Worm (Caenorhabditis elegans) whole organism, young adult: ENCODE measurements around the gene AH9.4.

Experiments
- F10E7.11 ChIP-seq: sonication (generic microtip); optimal IDR thresholded peaks from 2 replicates; lab custom pipeline; 2017; ENCODE audit warnings: mild to moderate bottlenecking, missing genetic modification characterization, moderate library complexity, missing compliant biosample characterization
- F37B4.10 ChIP-seq: fragments of 200-800 bp; sonication (Bioruptor generic); IDR thresholded peaks from 2 replicates; pipeline ENCODE4 v1.3.6; 2022; ENCODE audit warnings: missing genetic modification characterization, missing compliant biosample characterization
- F39B2.1 ChIP-seq: fragments of 200-800 bp; sonication (Bioruptor generic); IDR thresholded peaks from 2 replicates; pipeline ENCODE4 v1.3.6; 2022; ENCODE audit warnings: missing genetic modification reagents, missing genetic modification characterization, missing compliant biosample characterization
- F57C9.4 ChIP-seq: sonication (generic microtip); optimal IDR thresholded peaks from 2 replicates; lab custom pipeline; 2017; ENCODE audit warnings: mild to moderate bottlenecking, missing genetic modification characterization, missing compliant biosample characterization
- K12H6.12 ChIP-seq: fragments of 200-800 bp; sonication (Bioruptor generic); optimal IDR thresholded peaks from 2 replicates; lab custom pipeline; 2018; ENCODE audit warnings: mild to moderate bottlenecking, missing genetic modification characterization, missing compliant biosample characterization
- T26A5.8 ChIP-seq: sonication (generic microtip); optimal IDR thresholded peaks from 2 replicates; lab custom pipeline; 2016; ENCODE audit warnings: missing genetic modification characterization, missing compliant biosample characterization
- Y56A3A.18 ChIP-seq: fragments of 200-800 bp; sonication (Bioruptor generic); IDR thresholded peaks from 2 replicates; pipeline ENCODE4 v1.3.6; 2022; ENCODE audit warnings: missing genetic modification reagents, missing genetic modification characterization, missing compliant biosample characterization
- akir-1 ChIP-seq: fragments of 200-800 bp; sonication (Bioruptor generic); optimal IDR thresholded peaks from 2 replicates; lab custom pipeline; 2018; ENCODE audit warnings: mild to moderate bottlenecking, missing genetic modification characterization, moderate library complexity, missing compliant biosample characterization
- aptf-2 ChIP-seq: fragments of 200-800 bp; sonication (Bioruptor generic); conservative IDR thresholded peaks from 2 replicates; pipeline ENCODE4 v1.3.6; 2022; ENCODE audit warnings: missing genetic modification reagents, missing genetic modification characterization, missing compliant biosample characterization
- aptf-3 ChIP-seq: fragments of 200-800 bp; sonication (Bioruptor generic); IDR thresholded peaks from 2 replicates; pipeline ENCODE4 v1.3.6; 2022; ENCODE audit warnings: missing genetic modification characterization, missing compliant biosample characterization
- atf-7 ChIP-seq: sonication (generic microtip); optimal IDR thresholded peaks from 2 replicates; lab custom pipeline; 2017; ENCODE audit warnings: mild to moderate bottlenecking, missing genetic modification characterization, missing compliant biosample characterization
- cebp-1 ChIP-seq, 2 experiments: fragments of 200-800 bp in 1 of 2; sonication (Bioruptor generic) in 1 of 2; sonication (generic microtip) in 1 of 2; IDR thresholded peaks in 1 of 2; optimal IDR thresholded peaks in 1 of 2; 2 replicates each; pipeline versions ENCODE4 v1.3.6 to Lab custom; 2017 to 2022; ENCODE audit warnings: missing compliant biosample characterization in 2 of 2, missing genetic modification characterization in 2 of 2, mild to moderate bottlenecking in 1 of 2, missing genetic modification reagents in 1 of 2, moderate library complexity in 1 of 2
- ceh-100 ChIP-seq: fragments of 200-800 bp; sonication (Bioruptor generic); IDR thresholded peaks from 2 replicates; pipeline ENCODE4 v1.3.6; 2022; ENCODE audit warnings: missing genetic modification reagents, missing genetic modification characterization, missing compliant biosample characterization
- ceh-58 ChIP-seq: fragments of 200-800 bp; sonication (Bioruptor generic); IDR thresholded peaks from 2 replicates; pipeline ENCODE4 v1.3.6; 2022; ENCODE audit warnings: missing genetic modification characterization, missing compliant biosample characterization
- ceh-79 ChIP-seq: sonication (generic microtip); optimal IDR thresholded peaks from 2 replicates; lab custom pipeline; 2017; ENCODE audit warnings: mild to moderate bottlenecking, missing genetic modification characterization, missing compliant biosample characterization
- dpl-1 ChIP-seq: fragments of 150-350 bp; optimal IDR thresholded peaks from 2 replicates; lab custom pipeline; 2014; ENCODE audit warnings: missing biosample characterization, missing genetic modification reagents, missing genetic modification characterization
- egl-44 ChIP-seq: fragments of 200-800 bp; sonication (Bioruptor generic); IDR thresholded peaks from 2 replicates; pipeline ENCODE4 v1.3.6; 2022; ENCODE audit warnings: missing genetic modification reagents, missing genetic modification characterization, missing compliant biosample characterization
- ets-4 ChIP-seq: fragments of 200-800 bp; sonication (Bioruptor generic); optimal IDR thresholded peaks from 2 replicates; lab custom pipeline; 2018; ENCODE audit warnings: mild to moderate bottlenecking, missing genetic modification characterization, missing compliant biosample characterization
- hmg-1.2 ChIP-seq: fragments of 200-800 bp; sonication (Bioruptor generic); IDR thresholded peaks from 2 replicates; pipeline ENCODE4 v1.3.6; 2022; ENCODE audit warnings: missing genetic modification reagents, missing genetic modification characterization, missing compliant biosample characterization
- hsf-1 ChIP-seq: fragments of 200-800 bp; sonication (Bioruptor generic); IDR thresholded peaks from 2 replicates; pipeline ENCODE4 v1.3.6; 2022; ENCODE audit warnings: missing genetic modification reagents, missing genetic modification characterization, missing compliant biosample characterization
- lin-26 ChIP-seq: fragments of 200-800 bp; sonication (Bioruptor generic); IDR thresholded peaks from 2 replicates; pipeline ENCODE4 v1.3.6; 2022; ENCODE audit warnings: missing genetic modification reagents, missing genetic modification characterization, missing compliant biosample characterization
- lin-35 ChIP-seq, 3 experiments: fragments of 150-350 bp in 2 of 3; sonication (generic microtip) in 1 of 3; optimal IDR thresholded peaks; 2 replicates each; lab custom pipeline; 2014 to 2018; ENCODE audit warnings: missing biosample characterization in 3 of 3, missing genetic modification characterization in 3 of 3, missing genetic modification reagents in 3 of 3
- lir-1 ChIP-seq: fragments of 200-800 bp; sonication (Bioruptor generic); conservative IDR thresholded peaks from 2 replicates; pipeline ENCODE4 v1.3.6; 2022; ENCODE audit warnings: missing genetic modification reagents, missing genetic modification characterization, missing compliant biosample characterization
- lsl-1 ChIP-seq: fragments of 200-800 bp; sonication (Bioruptor generic); optimal IDR thresholded peaks from 2 replicates; lab custom pipeline; 2018; ENCODE audit warnings: mild to moderate bottlenecking, missing genetic modification characterization, moderate library complexity, missing compliant biosample characterization
- lsy-27 ChIP-seq: sonication (generic microtip); optimal IDR thresholded peaks from 2 replicates; lab custom pipeline; 2017; ENCODE audit warnings: missing genetic modification characterization, mild to moderate bottlenecking, missing compliant biosample characterization, antibody characterized with exemption, missing genotype, borderline replicate concordance; ENCODE audit not compliant: insufficient read depth
- mel-28 ChIP-seq: sonication (generic microtip); optimal IDR thresholded peaks from 2 replicates; lab custom pipeline; 2016; ENCODE audit warnings: borderline replicate concordance, mild to moderate bottlenecking, missing genetic modification characterization, missing compliant biosample characterization
- mes-4 ChIP-seq: sonication (generic microtip); optimal IDR thresholded peaks from 2 replicates; lab custom pipeline; 2016; ENCODE audit warnings: missing genotype, missing genetic modification characterization, missing compliant biosample characterization
- nhr-179 ChIP-seq: sonication (generic microtip); optimal IDR thresholded peaks from 2 replicates; lab custom pipeline; 2016; ENCODE audit warnings: mild to moderate bottlenecking, missing genetic modification characterization, missing compliant biosample characterization
- nhr-27 ChIP-seq: fragments of 200-800 bp; sonication (Bioruptor generic); optimal IDR thresholded peaks from 2 replicates; lab custom pipeline; 2018; ENCODE audit warnings: mild to moderate bottlenecking, missing genetic modification characterization, moderate library complexity, missing compliant biosample characterization
- pbrm-1 ChIP-seq: fragments of 200-800 bp; sonication (Bioruptor generic); IDR thresholded peaks from 2 replicates; pipeline ENCODE4 v1.3.6; 2022; ENCODE audit warnings: missing genetic modification reagents, missing genetic modification characterization, missing compliant biosample characterization
- rec-8 ChIP-seq, 2 experiments: sonication (generic microtip); optimal IDR thresholded peaks; 2 replicates each; lab custom pipeline; 2016; ENCODE audit warnings: mild to moderate bottlenecking in 2 of 2, missing genetic modification characterization in 2 of 2, missing genetic modification reagents in 2 of 2, missing genotype in 2 of 2, missing biosample characterization in 1 of 2, missing compliant biosample characterization in 1 of 2, moderate library complexity in 1 of 2
- rpc-1 ChIP-seq, 2 experiments: fragments of 150-350 bp in 1 of 2; sonication (generic microtip) in 1 of 2; optimal IDR thresholded peaks; 2 replicates each; lab custom pipeline; 2014 to 2018; ENCODE audit warnings: missing biosample characterization in 1 of 2, missing genetic modification characterization in 1 of 2, missing genetic modification reagents in 1 of 2, missing genotype in 1 of 2
- snpc-1.1 ChIP-seq: sonication (generic microtip); optimal IDR thresholded peaks from 2 replicates; lab custom pipeline; 2017; ENCODE audit warnings: missing genetic modification characterization, mild to moderate bottlenecking, missing compliant biosample characterization, antibody characterized with exemption, moderate library complexity, missing genotype, missing genetic modification reagents; ENCODE audit not compliant: insufficient read depth
- somi-1 ChIP-seq: fragments of 200-800 bp; sonication (Bioruptor generic); optimal IDR thresholded peaks from 2 replicates; lab custom pipeline; 2018; ENCODE audit warnings: mild to moderate bottlenecking, missing genetic modification characterization, missing compliant biosample characterization
- sptf-2 ChIP-seq: fragments of 200-800 bp; sonication (Bioruptor generic); optimal IDR thresholded peaks from 2 replicates; lab custom pipeline; 2018; ENCODE audit warnings: mild to moderate bottlenecking, missing genetic modification characterization, missing compliant biosample characterization
- tbp1 ChIP-seq: fragments of 200-800 bp; sonication (Bioruptor generic); optimal IDR thresholded peaks from 2 replicates; lab custom pipeline; 2018; ENCODE audit warnings: mild to moderate bottlenecking, missing genetic modification characterization, missing compliant biosample characterization
- zfh-2 ChIP-seq: fragments of 200-800 bp; sonication (Bioruptor generic); conservative IDR thresholded peaks from 2 replicates; pipeline ENCODE4 v1.3.6; 2022; ENCODE audit warnings: missing genetic modification reagents, missing genetic modification characterization, missing compliant biosample characterization
- ztf-28 ChIP-seq: fragments of 200-800 bp; sonication (Bioruptor generic); IDR thresholded peaks from 2 replicates; pipeline ENCODE4 v1.3.6; 2022; ENCODE audit warnings: missing genetic modification reagents, missing genetic modification characterization, missing compliant biosample characterization

The AH9.4 gene

ce11 chrX:2317480-2317879, 43.3 kb upstream of the AH9.4 start:
- TF ChIP-seq sptf-2 (no peak), akir-1 (no peak), cebp-1 (GFP tag; IDR thresholded peaks at IDR 0.05; lab: Robert Waterston, UW) (no peak), cebp-1 (tag; optimal IDR thresholded peaks at IDR 0.05; lab: Kevin White, UChicago) (peak; percentile 64), F37B4.10 (GFP tag; lab: Robert Waterston, UW) (no peak), aptf-2 (GFP tag; lab: Robert Waterston, UW) (no peak)

ce11 chrX:2316859-2317258, 42.7 kb upstream of the AH9.4 start:
- no peak for TF ChIP-seq somi-1
- no peak for TF ChIP-seq egl-44 (GFP tag; lab: Robert Waterston, UW)
- no peak for TF ChIP-seq ceh-79 (tag; lab: Kevin White, UChicago)
- no peak for TF ChIP-seq ceh-100 (GFP tag; lab: Robert Waterston, UW)
- no peak for TF ChIP-seq ceh-58 (GFP tag; lab: Robert Waterston, UW)
- peak; percentile 76 for TF ChIP-seq zfh-2
- TF ChIP-seq lin-26 = no peak
- TF ChIP-seq lsl-1 (GFP tag; lab: Kevin White, UChicago) = no peak
- TF ChIP-seq lsy-27 (tag; lab: Kevin White, UChicago) = no peak
- TF ChIP-seq F39B2.1 (GFP tag; lab: Robert Waterston, UW) = no peak
- TF ChIP-seq rec-8 (tag; optimal IDR thresholded peaks at IDR 0.05; lab: Kevin White, UChicago) = no peak
- 0 out of 2 replicates have a peak, but pooled peaks have one; percentile 20 for TF ChIP-seq ztf-28 (GFP tag; lab: Robert Waterston, UW)

- no peak for TF ChIP-seq tbp1 (GFP tag; lab: Kevin White, UChicago)
- TF ChIP-seq Y56A3A.18 (GFP tag; lab: Robert Waterston, UW) = no peak
- no peak for TF ChIP-seq aptf-3
- no peak for TF ChIP-seq F57C9.4
- no peak for TF ChIP-seq mel-28
- TF ChIP-seq hsf-1 (GFP tag; lab: Robert Waterston, UW) = 0 out of 2 replicates have a peak, but pooled peaks have one; percentile 31
- TF ChIP-seq T26A5.8 (tag; lab: Kevin White, UChicago) = no peak
- no peak for TF ChIP-seq lsy-27 (tag; lab: Kevin White, UChicago)
- TF ChIP-seq nhr-179 (tag; lab: Kevin White, UChicago) = no peak
- TF ChIP-seq mes-4 (tag; lab: Kevin White, UChicago) = no peak
- peak; percentile 35; the same call in 1 of the 2 replicates for TF ChIP-seq hmg-1.2 (GFP tag; lab: Robert Waterston, UW)
- TF ChIP-seq ets-4 (GFP tag; lab: Kevin White, UChicago) = no peak
- no peak for TF ChIP-seq nhr-27
Observed at ce11 chrX:2316205-2316604, 42.1 kb upstream of the AH9.4 start.

DNA sequence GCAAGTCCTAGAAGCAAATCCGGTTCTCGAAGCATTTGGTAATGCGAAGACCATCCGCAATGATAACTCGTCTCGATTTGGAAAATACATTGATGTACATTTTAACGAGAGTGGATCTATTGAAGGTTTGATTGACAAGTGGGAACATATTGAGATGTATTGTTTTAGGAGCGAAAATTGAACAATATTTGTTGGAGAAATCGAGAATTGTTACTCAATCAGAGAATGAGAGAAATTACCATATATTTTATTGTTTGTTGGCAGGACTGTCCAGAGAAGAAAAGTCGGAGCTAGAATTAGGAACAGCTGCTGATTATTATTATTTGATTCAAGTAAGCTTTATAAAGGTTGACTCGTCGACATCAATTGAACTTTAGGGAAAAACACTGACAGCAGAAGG, 30.4 kb upstream of the AH9.4 start:
- TF ChIP-seq atf-7 (tag; lab: Kevin White, UChicago) (no peak), Y56A3A.18 (GFP tag; lab: Robert Waterston, UW) (no peak), pbrm-1 (GFP tag; lab: Robert Waterston, UW) (no peak), dpl-1 (GFP tag; lab: Kevin White, UChicago) (no peak), lir-1 (GFP tag; lab: Robert Waterston, UW) (no peak), K12H6.12 (no peak), rpc-1 (optimal IDR thresholded peaks at IDR 0.05; lab: Kevin White, UChicago) (no peak), rpc-1 (tag; optimal IDR thresholded peaks at IDR 0.05; lab: Kevin White, UChicago) (no peak), lin-35 (GFP tag; optimal IDR thresholded peaks at IDR 0.05; lab: Kevin White, UChicago) (no peak), F10E7.11 (tag; lab: Kevin White, UChicago) (no peak), snpc-1.1 (tag; lab: Kevin White, UChicago) (no peak)
